Worm (Caenorhabditis elegans): ENCODE results near the gene aman-2.

DNA sequence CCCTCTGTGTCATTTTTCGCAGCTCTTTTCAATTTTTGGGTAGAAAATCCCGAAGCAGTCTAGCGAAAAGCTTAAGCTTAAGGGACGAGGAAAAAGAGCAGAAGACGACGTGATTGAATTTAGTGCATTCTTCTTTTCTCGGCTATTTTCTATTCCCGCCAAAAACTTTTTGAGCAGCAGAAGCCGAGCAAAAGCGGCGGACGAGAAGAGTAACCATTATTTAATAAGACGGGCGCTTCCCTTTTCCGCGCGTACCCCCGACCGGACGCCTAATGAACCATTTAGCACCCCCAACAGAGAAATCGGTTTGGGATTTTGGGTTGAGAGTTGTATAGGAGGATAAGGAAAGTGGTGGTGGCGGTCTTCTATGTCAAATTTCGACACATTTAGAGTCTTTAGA, 20.6 kb upstream of the aman-2 start:
- TF ChIP-seq W03F9.2 (tag; optimal IDR thresholded peaks at IDR 0.05): no peak
- no peak for TF ChIP-seq him-1 (tag; optimal IDR thresholded peaks at IDR 0.05)
